Worm (Caenorhabditis elegans) whole organism, young adult: Measurements from ENCODE around the gene T05C3.6.

Experiments used
- B0261.1 ChIP-seq: sonication (generic microtip); optimal IDR thresholded peaks from 2 replicates; lab custom pipeline; 2016; ENCODE audit warnings: mild to moderate bottlenecking, missing genetic modification characterization, moderate library complexity, missing compliant biosample characterization
- F37B4.10 ChIP-seq: fragments of 200-800 bp; sonication (Bioruptor generic); IDR thresholded peaks from 2 replicates; pipeline ENCODE4 v1.3.6; 2022; ENCODE audit warnings: missing genetic modification characterization, missing compliant biosample characterization
- F39B2.1 ChIP-seq: fragments of 200-800 bp; sonication (Bioruptor generic); IDR thresholded peaks from 2 replicates; pipeline ENCODE4 v1.3.6; 2022; ENCODE audit warnings: missing genetic modification reagents, missing genetic modification characterization, missing compliant biosample characterization
- F49E8.2 ChIP-seq: sonication (generic microtip); optimal IDR thresholded peaks from 3 replicates; lab custom pipeline; 2017; ENCODE audit warnings: missing genetic modification characterization, mild to moderate bottlenecking, missing compliant biosample characterization, antibody characterized with exemption, moderate library complexity; ENCODE audit not compliant: insufficient read depth
- F55B11.4 ChIP-seq: sonication (generic microtip); optimal IDR thresholded peaks from 2 replicates; lab custom pipeline; 2016; ENCODE audit warnings: missing compliant biosample characterization, missing genetic modification characterization, borderline replicate concordance; ENCODE audit not compliant: insufficient read depth
- F57A8.1 ChIP-seq: fragments of 200-800 bp; sonication (Bioruptor generic); optimal IDR thresholded peaks from 2 replicates; lab custom pipeline; 2018; ENCODE audit warnings: mild to moderate bottlenecking, missing genetic modification characterization, moderate library complexity, missing compliant biosample characterization
- F57C9.4 ChIP-seq: sonication (generic microtip); optimal IDR thresholded peaks from 2 replicates; lab custom pipeline; 2017; ENCODE audit warnings: mild to moderate bottlenecking, missing genetic modification characterization, missing compliant biosample characterization
- K11D2.4 ChIP-seq: fragments of 200-800 bp; sonication (Bioruptor generic); IDR thresholded peaks from 2 replicates; pipeline ENCODE4 v1.3.6; 2022; ENCODE audit warnings: missing genetic modification reagents, missing genetic modification characterization, missing compliant biosample characterization
- T26A5.8 ChIP-seq: sonication (generic microtip); optimal IDR thresholded peaks from 2 replicates; lab custom pipeline; 2016; ENCODE audit warnings: missing genetic modification characterization, missing compliant biosample characterization
- Y53F4B.3 ChIP-seq: fragments of 200-800 bp; sonication (Bioruptor generic); IDR thresholded peaks from 2 replicates; pipeline ENCODE4 v1.3.6; 2022; ENCODE audit warnings: missing genetic modification reagents, missing genetic modification characterization, missing compliant biosample characterization
- Y79H2A.3 ChIP-seq: fragments of 200-800 bp; sonication (Bioruptor generic); conservative IDR thresholded peaks from 2 replicates; pipeline ENCODE4 v1.3.6; 2022; ENCODE audit warnings: missing genetic modification reagents, missing genetic modification characterization, missing compliant biosample characterization
- Y95B8A.8 ChIP-seq: fragments of 200-800 bp; sonication (Bioruptor generic); IDR thresholded peaks from 2 replicates; pipeline ENCODE4 v1.3.6; 2022; ENCODE audit warnings: missing genetic modification reagents, missing genetic modification characterization, missing compliant biosample characterization
- ZK185.1 ChIP-seq: sonication (generic microtip); optimal IDR thresholded peaks from 2 replicates; lab custom pipeline; 2016; ENCODE audit warnings: mild to moderate bottlenecking, missing genetic modification characterization, missing compliant biosample characterization; ENCODE audit not compliant: poor library complexity, severe bottlenecking
- aptf-2 ChIP-seq: fragments of 200-800 bp; sonication (Bioruptor generic); conservative IDR thresholded peaks from 2 replicates; pipeline ENCODE4 v1.3.6; 2022; ENCODE audit warnings: missing genetic modification reagents, missing genetic modification characterization, missing compliant biosample characterization
- attf-5 ChIP-seq: fragments of 200-800 bp; sonication (Bioruptor generic); optimal IDR thresholded peaks from 2 replicates; lab custom pipeline; 2018; ENCODE audit warnings: mild to moderate bottlenecking, missing genetic modification characterization, missing compliant biosample characterization
- attf-6 ChIP-seq: fragments of 200-800 bp; sonication (Bioruptor generic); IDR thresholded peaks from 2 replicates; pipeline ENCODE4 v1.3.6; 2022; ENCODE audit warnings: missing genetic modification reagents, missing genetic modification characterization, missing compliant biosample characterization
- bed-1 ChIP-seq: fragments of 200-800 bp; sonication (Bioruptor generic); IDR thresholded peaks from 2 replicates; pipeline ENCODE4 v1.3.6; 2022; ENCODE audit warnings: missing genetic modification reagents, missing genetic modification characterization, missing compliant biosample characterization
- ceh-27 ChIP-seq: fragments of 200-800 bp; sonication (Bioruptor generic); optimal IDR thresholded peaks from 2 replicates; lab custom pipeline; 2018; ENCODE audit warnings: mild to moderate bottlenecking, missing genetic modification characterization, moderate library complexity, missing compliant biosample characterization
- ceh-79 ChIP-seq: sonication (generic microtip); optimal IDR thresholded peaks from 2 replicates; lab custom pipeline; 2017; ENCODE audit warnings: mild to moderate bottlenecking, missing genetic modification characterization, missing compliant biosample characterization
- chd-7 ChIP-seq: sonication (generic microtip); optimal IDR thresholded peaks from 2 replicates; lab custom pipeline; 2016; ENCODE audit warnings: mild to moderate bottlenecking, missing genetic modification characterization, moderate library complexity, missing compliant biosample characterization
- efl-1 ChIP-seq: fragments of 150-350 bp; optimal IDR thresholded peaks from 2 replicates; lab custom pipeline; 2014; ENCODE audit warnings: missing biosample characterization, missing genetic modification reagents, missing genetic modification characterization
- egl-18 ChIP-seq: fragments of 200-800 bp; sonication (Bioruptor generic); IDR thresholded peaks from 2 replicates; pipeline ENCODE4 v1.3.6; 2022; ENCODE audit warnings: missing genetic modification reagents, missing genetic modification characterization, missing compliant biosample characterization
- fkh-3 ChIP-seq: sonication (generic microtip); optimal IDR thresholded peaks from 2 replicates; lab custom pipeline; 2016; ENCODE audit warnings: mild to moderate bottlenecking, missing genetic modification characterization, missing compliant biosample characterization
- hmg-20 ChIP-seq: fragments of 200-800 bp; sonication (Bioruptor generic); IDR thresholded peaks from 2 replicates; pipeline ENCODE4 v1.3.6; 2022; ENCODE audit warnings: missing genetic modification reagents, missing genetic modification characterization, missing compliant biosample characterization
- let-607 ChIP-seq, 2 experiments: fragments of 200-800 bp in 1 of 2; sonication (Bioruptor generic) in 1 of 2; sonication (generic microtip) in 1 of 2; optimal IDR thresholded peaks; 2 replicates each; lab custom pipeline; 2016 to 2018; ENCODE audit warnings: mild to moderate bottlenecking in 2 of 2, missing compliant biosample characterization in 2 of 2, missing genetic modification characterization in 2 of 2, moderate library complexity in 2 of 2, missing genotype in 1 of 2
- lin-26 ChIP-seq: fragments of 200-800 bp; sonication (Bioruptor generic); IDR thresholded peaks from 2 replicates; pipeline ENCODE4 v1.3.6; 2022; ENCODE audit warnings: missing genetic modification reagents, missing genetic modification characterization, missing compliant biosample characterization
- lin-35 ChIP-seq, 3 experiments: fragments of 150-350 bp in 2 of 3; sonication (generic microtip) in 1 of 3; optimal IDR thresholded peaks; 2 replicates each; lab custom pipeline; 2014 to 2018; ENCODE audit warnings: missing biosample characterization in 3 of 3, missing genetic modification characterization in 3 of 3, missing genetic modification reagents in 3 of 3
- lin-40 ChIP-seq: sonication (generic microtip); optimal IDR thresholded peaks from 2 replicates; lab custom pipeline; 2016; ENCODE audit warnings: missing genetic modification characterization, mild to moderate bottlenecking, missing compliant biosample characterization, missing genotype, missing genetic modification reagents
- lin-54 ChIP-seq: fragments of 200-800 bp; sonication (Bioruptor generic); optimal IDR thresholded peaks from 2 replicates; lab custom pipeline; 2018; ENCODE audit warnings: mild to moderate bottlenecking, missing genetic modification characterization, missing compliant biosample characterization
- lsl-1 ChIP-seq: fragments of 200-800 bp; sonication (Bioruptor generic); optimal IDR thresholded peaks from 2 replicates; lab custom pipeline; 2018; ENCODE audit warnings: mild to moderate bottlenecking, missing genetic modification characterization, moderate library complexity, missing compliant biosample characterization
- madf-3 ChIP-seq: fragments of 200-800 bp; sonication (Bioruptor generic); IDR thresholded peaks from 2 replicates; pipeline ENCODE4 v1.3.6; 2022; ENCODE audit warnings: missing genetic modification reagents, missing genetic modification characterization, missing compliant biosample characterization
- mel-28 ChIP-seq: sonication (generic microtip); optimal IDR thresholded peaks from 2 replicates; lab custom pipeline; 2016; ENCODE audit warnings: borderline replicate concordance, mild to moderate bottlenecking, missing genetic modification characterization, missing compliant biosample characterization
- mes-4 ChIP-seq: sonication (generic microtip); optimal IDR thresholded peaks from 2 replicates; lab custom pipeline; 2016; ENCODE audit warnings: missing genotype, missing genetic modification characterization, missing compliant biosample characterization
- mxl-1 ChIP-seq: sonication (generic microtip); optimal IDR thresholded peaks from 2 replicates; lab custom pipeline; 2016; ENCODE audit warnings: missing genetic modification characterization, missing compliant biosample characterization
- nhr-120 ChIP-seq: fragments of 200-800 bp; sonication (Bioruptor generic); IDR thresholded peaks from 2 replicates; pipeline ENCODE4 v1.3.6; 2022; ENCODE audit warnings: missing genetic modification characterization, missing compliant biosample characterization
- nhr-27 ChIP-seq: fragments of 200-800 bp; sonication (Bioruptor generic); optimal IDR thresholded peaks from 2 replicates; lab custom pipeline; 2018; ENCODE audit warnings: mild to moderate bottlenecking, missing genetic modification characterization, moderate library complexity, missing compliant biosample characterization
- nhr-80 ChIP-seq: sonication (generic microtip); optimal IDR thresholded peaks from 2 replicates; lab custom pipeline; 2016; ENCODE audit warnings: missing genetic modification characterization, missing compliant biosample characterization
- pbrm-1 ChIP-seq: fragments of 200-800 bp; sonication (Bioruptor generic); IDR thresholded peaks from 2 replicates; pipeline ENCODE4 v1.3.6; 2022; ENCODE audit warnings: missing genetic modification reagents, missing genetic modification characterization, missing compliant biosample characterization
- rcor-1 ChIP-seq: fragments of 200-800 bp; sonication (Bioruptor generic); IDR thresholded peaks from 2 replicates; pipeline ENCODE4 v1.3.6; 2022; ENCODE audit warnings: missing genetic modification reagents, missing genetic modification characterization, missing compliant biosample characterization
- snpc-1.1 ChIP-seq: sonication (generic microtip); optimal IDR thresholded peaks from 2 replicates; lab custom pipeline; 2017; ENCODE audit warnings: missing genetic modification characterization, mild to moderate bottlenecking, missing compliant biosample characterization, antibody characterized with exemption, moderate library complexity, missing genotype, missing genetic modification reagents; ENCODE audit not compliant: insufficient read depth
- snpc-3.4 ChIP-seq: sonication (generic microtip); optimal IDR thresholded peaks from 2 replicates; lab custom pipeline; 2017; ENCODE audit warnings: missing genetic modification characterization, mild to moderate bottlenecking, missing compliant biosample characterization, antibody characterized with exemption, moderate library complexity, missing genotype, missing genetic modification reagents
- snpc-4 ChIP-seq, 5 experiments: fragments of 150-350 bp in 1 of 5; sonication (generic microtip) in 4 of 5; optimal IDR thresholded peaks; 2 replicates each; lab custom pipeline; 2014 to 2018; ENCODE audit warnings: missing genetic modification characterization in 5 of 5, missing biosample characterization in 3 of 5, antibody characterized with exemption in 2 of 5, mild to moderate bottlenecking in 2 of 5, missing compliant biosample characterization in 2 of 5, missing genotype in 2 of 5, moderate library complexity in 2 of 5, missing genetic modification reagents in 1 of 5
- somi-1 ChIP-seq: fragments of 200-800 bp; sonication (Bioruptor generic); optimal IDR thresholded peaks from 2 replicates; lab custom pipeline; 2018; ENCODE audit warnings: mild to moderate bottlenecking, missing genetic modification characterization, missing compliant biosample characterization
- sptf-2 ChIP-seq: fragments of 200-800 bp; sonication (Bioruptor generic); optimal IDR thresholded peaks from 2 replicates; lab custom pipeline; 2018; ENCODE audit warnings: mild to moderate bottlenecking, missing genetic modification characterization, missing compliant biosample characterization
- tbp1 ChIP-seq: fragments of 200-800 bp; sonication (Bioruptor generic); optimal IDR thresholded peaks from 2 replicates; lab custom pipeline; 2018; ENCODE audit warnings: mild to moderate bottlenecking, missing genetic modification characterization, missing compliant biosample characterization
- ztf-3 ChIP-seq: fragments of 200-800 bp; sonication (Bioruptor generic); optimal IDR thresholded peaks from 2 replicates; lab custom pipeline; 2018; ENCODE audit warnings: mild to moderate bottlenecking, missing genetic modification characterization, missing compliant biosample characterization

T05C3.6 gene

ce11 chrV:5504807-5505442 lies 14.7 kb downstream of the T05C3.6 start, which contains the start of the genes dnj-19 and nhr-47 (continued):
- TF ChIP-seq let-607 (tag; optimal IDR thresholded peaks at IDR 0.05; lab: Kevin White, UChicago): peak; percentile 23 to 86
- peak; percentile 52 for TF ChIP-seq snpc-4 (GFP tag; optimal IDR thresholded peaks at IDR 0.05; lab: Kevin White, UChicago)
- peak in 3 of 4 experiments; percentile 76 to 84 (median 78) for TF ChIP-seq snpc-4 (tag; optimal IDR thresholded peaks at IDR 0.05; lab: Kevin White, UChicago)
- TF ChIP-seq attf-5: peak; percentile 89
- peak; percentile 41 for TF ChIP-seq efl-1 (GFP tag; lab: Kevin White, UChicago)
- peak; percentile 42 for TF ChIP-seq snpc-3.4 (tag; lab: Kevin White, UChicago)
- no peak for TF ChIP-seq Y79H2A.3 (GFP tag; lab: Robert Waterston, UW)
- TF ChIP-seq nhr-27 (tag; lab: Kevin White, UChicago): peak; percentile 30
- TF ChIP-seq egl-18: 0 out of 2 replicates have a peak, but pooled peaks have one; percentile 39
- no peak for TF ChIP-seq mel-28 (tag; lab: Kevin White, UChicago)
- TF ChIP-seq Y53F4B.3 (GFP tag; lab: Robert Waterston, UW): no peak
- TF ChIP-seq madf-3 (GFP tag; lab: Robert Waterston, UW): peak; percentile 91
- TF ChIP-seq F57A8.1: no peak
- peak; percentile 88 for TF ChIP-seq hmg-20 (GFP tag; lab: Robert Waterston, UW)
- no peak for TF ChIP-seq snpc-1.1 (tag; lab: Kevin White, UChicago)
- TF ChIP-seq rcor-1 (GFP tag; lab: Robert Waterston, UW): peak; percentile 91
- TF ChIP-seq ZK185.1 (tag; lab: Kevin White, UChicago): peak; percentile 75
- TF ChIP-seq nhr-120 (GFP tag; lab: Robert Waterston, UW): no peak
- no peak for TF ChIP-seq mes-4 (tag; lab: Kevin White, UChicago)
- 0 out of 2 replicates have a peak, but pooled peaks have one; percentile 32 for TF ChIP-seq Y95B8A.8 (GFP tag; lab: Robert Waterston, UW)
- no peak for TF ChIP-seq sptf-2
- TF ChIP-seq nhr-80 (tag; lab: Kevin White, UChicago): peak; percentile 70
- TF ChIP-seq T26A5.8 (tag; lab: Kevin White, UChicago): no peak
- no peak for TF ChIP-seq ceh-79
- peak; percentile 95 for TF ChIP-seq lin-40 (tag; lab: Kevin White, UChicago)
- TF ChIP-seq pbrm-1 (GFP tag; lab: Robert Waterston, UW): peak; percentile 96
- 0 out of 2 replicates have a peak, but pooled peaks have one; percentile 67 for TF ChIP-seq F39B2.1 (GFP tag; lab: Robert Waterston, UW)
- TF ChIP-seq ztf-3 (GFP tag; lab: Kevin White, UChicago): no peak
- no peak for TF ChIP-seq B0261.1 (tag; lab: Kevin White, UChicago)
- peak; percentile 55 for TF ChIP-seq somi-1 (GFP tag; lab: Kevin White, UChicago)
- TF ChIP-seq chd-7: peak; percentile 83
- TF ChIP-seq lin-26 (GFP tag; lab: Robert Waterston, UW): peak; percentile 49; the same call in 1 of the 2 replicates
- TF ChIP-seq K11D2.4 (GFP tag; lab: Robert Waterston, UW): peak; percentile 90
- TF ChIP-seq lsl-1 (GFP tag; lab: Kevin White, UChicago): peak; percentile 78
- TF ChIP-seq aptf-2 (GFP tag; lab: Robert Waterston, UW): no peak; the same call in 1 of the 2 replicates
- TF ChIP-seq F49E8.2 (tag; lab: Kevin White, UChicago): peak; percentile 58
- peak; percentile 73 for TF ChIP-seq tbp1 (GFP tag; lab: Kevin White, UChicago)
- no peak for TF ChIP-seq F37B4.10 (GFP tag; lab: Robert Waterston, UW)
- no peak for TF ChIP-seq F57C9.4 (tag; lab: Kevin White, UChicago)
- no peak for TF ChIP-seq fkh-3 (tag; lab: Kevin White, UChicago)
- TF ChIP-seq F55B11.4 (tag; lab: Kevin White, UChicago): no peak
- peak; percentile 71 for TF ChIP-seq attf-6
- peak; percentile 91 for TF ChIP-seq lin-54
- TF ChIP-seq mxl-1 (tag; lab: Kevin White, UChicago): no peak
- TF ChIP-seq ceh-27 (GFP tag; lab: Kevin White, UChicago): peak; percentile 87
- TF ChIP-seq lin-35 (GFP tag; optimal IDR thresholded peaks at IDR 0.05; lab: Kevin White, UChicago): peak in 2 of 3 experiments; percentile 38 to 92
- TF ChIP-seq bed-1: no peak
